Fruit fly (Drosophila melanogaster): ENCODE measurements around the gene Yod1.

Gene Yod1

DNA sequence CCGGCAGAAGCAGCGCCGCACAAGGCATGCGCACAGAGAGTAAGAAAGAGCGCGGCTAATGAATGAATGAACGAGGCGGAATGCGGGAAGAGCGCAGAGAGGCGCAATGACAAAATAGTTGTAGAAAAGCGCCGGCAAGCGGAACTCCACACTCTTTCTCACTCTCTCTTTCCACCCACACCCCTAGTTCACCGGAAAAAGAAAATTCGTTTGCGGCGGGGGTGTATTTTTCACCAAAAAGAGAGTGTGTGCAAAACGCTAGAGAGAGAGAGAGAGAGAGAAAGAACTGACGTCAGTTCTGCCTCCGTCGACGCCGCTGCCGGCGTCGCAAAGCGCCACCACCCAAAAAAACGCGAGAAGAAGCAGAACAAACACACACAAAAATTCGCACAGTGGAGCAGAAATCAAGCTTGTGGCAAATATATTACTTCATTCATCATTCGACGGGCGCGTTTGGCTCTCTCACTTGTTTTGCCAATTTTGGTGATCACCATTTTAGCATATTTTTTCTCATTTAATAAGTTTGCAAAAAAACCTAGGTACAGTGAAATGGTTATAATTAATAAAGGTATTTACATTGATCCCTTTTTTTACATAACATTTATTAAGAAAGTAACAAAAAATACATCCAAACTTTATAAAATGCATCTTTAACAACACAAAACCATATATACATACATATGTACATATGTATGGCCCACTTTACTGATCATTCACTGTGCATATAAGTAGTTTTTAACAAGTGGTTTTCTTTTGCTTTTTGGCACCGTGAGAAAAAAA is 51.4 kb downstream of the Yod1 start (continued):
- peak; percentile 66 for TF ChIP-seq CG13775 (GFP tag; optimal IDR thresholded peaks at IDR 0.05)
- TF ChIP-seq CG10565 (GFP tag; optimal IDR thresholded peaks at IDR 0.05), result no peak
- no peak for TF ChIP-seq CG11247 (GFP tag; IDR thresholded peaks at IDR 0.05)
- peak; percentile 47 for TF ChIP-seq CG16815 (GFP tag; optimal IDR thresholded peaks at IDR 0.05)
- no peak for TF ChIP-seq z (GFP tag; IDR thresholded peaks at IDR 0.05)
- no peak for TF ChIP-seq C15 (GFP tag; IDR thresholded peaks at IDR 0.05)
- peak; percentile 36 for TF ChIP-seq caup (GFP tag; optimal IDR thresholded peaks at IDR 0.05; ENCODE audit: severe bottlenecking)
- 0 out of 2 replicates have a peak, but pooled peaks have one; percentile 14 for TF ChIP-seq HLH3B (GFP tag; IDR thresholded peaks at IDR 0.05)
- peak; percentile 60 for TF ChIP-seq ind (GFP tag; optimal IDR thresholded peaks at IDR 0.05)
- TF ChIP-seq Neu2 (GFP tag; optimal IDR thresholded peaks at IDR 0.05; ENCODE audit: borderline replicate concordance), result no peak
- TF ChIP-seq CG1602 (GFP tag; optimal IDR thresholded peaks at IDR 0.05), result peak; percentile 46
- TF ChIP-seq croc (GFP tag; conservative IDR thresholded peaks at IDR 0.05), result no peak
- peak; percentile 61; the same call in 1 of the 3 replicates for TF ChIP-seq CG11695 (GFP tag; IDR thresholded peaks at IDR 0.05)
- no peak for TF ChIP-seq CG31365 (tag; optimal IDR thresholded peaks at IDR 0.05)
- TF ChIP-seq CG10267 (tag; optimal IDR thresholded peaks at IDR 0.05), result peak; percentile 19
- no peak for TF ChIP-seq pan (optimal IDR thresholded peaks at IDR 0.05)
- TF ChIP-seq pan (GFP tag; optimal IDR thresholded peaks at IDR 0.05 in 1 of 2, IDR thresholded peaks at IDR 0.05 in 1 of 2), result peak in 1 of 2 experiments; percentile 65
- no peak for TF ChIP-seq sens-2 (GFP tag; IDR thresholded peaks at IDR 0.05)
- TF ChIP-seq CG10274 (GFP tag; optimal IDR thresholded peaks at IDR 0.05), result peak; percentile 34
- no peak for TF ChIP-seq CG16779 (GFP tag; IDR thresholded peaks at IDR 0.05)
- peak; percentile 64 for TF ChIP-seq gcm (GFP tag; optimal IDR thresholded peaks at IDR 0.05)
- TF ChIP-seq E2f1 (GFP tag; IDR thresholded peaks at IDR 0.05), result peak; percentile 12; the same call in 1 of the 2 replicates
- peak; percentile 69 for TF ChIP-seq CG9437 (GFP tag; optimal IDR thresholded peaks at IDR 0.05)
- TF ChIP-seq row (GFP tag; IDR thresholded peaks at IDR 0.05), result peak; percentile 63
- peak; percentile 68 for TF ChIP-seq HHEX (GFP tag; optimal IDR thresholded peaks at IDR 0.05)
- TF ChIP-seq CG9876 (GFP tag; optimal IDR thresholded peaks at IDR 0.05), result no peak
- peak; percentile 12 for TF ChIP-seq YL-1 (GFP tag; optimal IDR thresholded peaks at IDR 0.05)
- no peak for TF ChIP-seq tna (GFP tag; IDR thresholded peaks at IDR 0.05; ENCODE audit: partially characterized antibody)
- TF ChIP-seq CG1024 (GFP tag; IDR thresholded peaks at IDR 0.05), result no peak
- peak; percentile 39 for TF ChIP-seq Rfx (GFP tag; IDR thresholded peaks at IDR 0.05)
- peak; percentile 15 for TF ChIP-seq cg (GFP tag; optimal IDR thresholded peaks at IDR 0.05)
- TF ChIP-seq CG15479 (GFP tag; optimal IDR thresholded peaks at IDR 0.05), result peak; percentile 65
- TF ChIP-seq CG14014 (GFP tag; IDR thresholded peaks at IDR 0.05), result peak; percentile 49; the same call in 1 of the 2 replicates
- peak; percentile 13 for TF ChIP-seq CG10462 (GFP tag; optimal IDR thresholded peaks at IDR 0.05)
- peak; percentile 17 for TF ChIP-seq CG8388 (GFP tag; optimal IDR thresholded peaks at IDR 0.05)
- peak; percentile 43 for TF ChIP-seq Ets97D (GFP tag; optimal IDR thresholded peaks at IDR 0.05)
- TF ChIP-seq sim (GFP tag; IDR thresholded peaks at IDR 0.05), result 0 out of 2 replicates have a peak, but pooled peaks have one; percentile 55
- no peak for TF ChIP-seq nerfin-2 (GFP tag; IDR thresholded peaks at IDR 0.05; ENCODE audit: partially characterized antibody)
- no peak for TF ChIP-seq CG17829 (tag; optimal IDR thresholded peaks at IDR 0.05)
- TF ChIP-seq vnd (GFP tag; IDR thresholded peaks at IDR 0.05; ENCODE audit: partially characterized antibody), result no peak
- TF ChIP-seq CG2129 (GFP tag; IDR thresholded peaks at IDR 0.05; ENCODE audit: partially characterized antibody), result peak; percentile 15; the same call in 1 of the 2 replicates
- TF ChIP-seq nerfin-1 (tag; optimal IDR thresholded peaks at IDR 0.05), result peak; percentile 90
- no peak for TF ChIP-seq CG11696 (GFP tag; IDR thresholded peaks at IDR 0.05)
- no peak for TF ChIP-seq odd (GFP tag; optimal IDR thresholded peaks at IDR 0.05)
- TF ChIP-seq ATbp (GFP tag; optimal IDR thresholded peaks at IDR 0.05), result no peak
- peak; percentile 30; the same call in 2 of the 3 replicates for TF ChIP-seq B-H1 (GFP tag; IDR thresholded peaks at IDR 0.05)
- TF ChIP-seq CG17186 (GFP tag; optimal IDR thresholded peaks at IDR 0.05), result no peak
- peak; percentile 74 for TF ChIP-seq CG2120 (GFP tag; optimal IDR thresholded peaks at IDR 0.05)
- TF ChIP-seq HmgZ (tag; optimal IDR thresholded peaks at IDR 0.05), result no peak

All from whole organism, embryonic.